Worm (Caenorhabditis elegans): ENCODE measurements around the gene F10D7.10.

F10D7.10 gene

DNA sequence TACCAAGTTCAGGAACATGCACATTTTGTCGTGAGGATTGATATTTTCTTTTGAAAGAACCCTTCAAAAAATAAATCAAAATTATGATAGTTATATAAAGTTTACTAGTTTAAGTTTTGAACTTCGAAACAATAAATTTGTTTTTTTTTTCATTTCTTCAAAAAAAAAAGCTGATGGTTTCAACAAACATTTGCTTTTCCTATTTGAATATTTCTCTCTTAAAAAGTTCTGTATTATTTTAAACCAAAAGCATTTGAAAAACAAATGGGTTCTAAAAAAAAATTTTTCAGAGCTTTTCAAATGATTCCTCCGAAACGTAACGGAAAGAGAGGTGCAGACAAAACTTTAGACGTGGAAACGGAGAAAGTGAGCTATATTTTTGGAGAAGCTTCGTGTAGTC, 39.1 kb downstream of the F10D7.10 start, which contains the start of gene C53C11.1:
Gene C53C11.1, plus strand, starts transcription at position 301 of the 400 bp plus-strand sequence.
- no peak for TF ChIP-seq nhr-20 (tag; optimal IDR thresholded peaks at IDR 0.05)
- no peak for TF ChIP-seq pag-3 (tag; optimal IDR thresholded peaks at IDR 0.05; ENCODE audit: borderline replicate concordance, insufficient read depth)
- TF ChIP-seq fkh-8 (tag; optimal IDR thresholded peaks at IDR 0.05): no peak
- TF ChIP-seq elt-2 (tag; optimal IDR thresholded peaks at IDR 0.05): no peak
- TF ChIP-seq elt-3 (tag; optimal IDR thresholded peaks at IDR 0.05): no peak
- no peak for TF ChIP-seq unc-30 (tag; optimal IDR thresholded peaks at IDR 0.05)
- TF ChIP-seq ceh-88 (GFP tag; IDR thresholded peaks at IDR 0.05): no peak
- TF ChIP-seq pqm-1 (tag; optimal IDR thresholded peaks at IDR 0.05): no peak
- TF ChIP-seq egl-13 (tag; optimal IDR thresholded peaks at IDR 0.05): no peak
- TF ChIP-seq unc-62 (GFP tag; optimal IDR thresholded peaks at IDR 0.05): no peak

- no peak for TF ChIP-seq lin-15B (tag; optimal IDR thresholded peaks at IDR 0.05)
- peak; percentile 27 for TF ChIP-seq fkh-10 (GFP tag; optimal IDR thresholded peaks at IDR 0.05)
- TF ChIP-seq fkh-8 (tag; optimal IDR thresholded peaks at IDR 0.05): peak; percentile 56
These were observed 40.6 kb downstream of the F10D7.10 start for ce11 chrX:17338944-17339343.

DNA sequence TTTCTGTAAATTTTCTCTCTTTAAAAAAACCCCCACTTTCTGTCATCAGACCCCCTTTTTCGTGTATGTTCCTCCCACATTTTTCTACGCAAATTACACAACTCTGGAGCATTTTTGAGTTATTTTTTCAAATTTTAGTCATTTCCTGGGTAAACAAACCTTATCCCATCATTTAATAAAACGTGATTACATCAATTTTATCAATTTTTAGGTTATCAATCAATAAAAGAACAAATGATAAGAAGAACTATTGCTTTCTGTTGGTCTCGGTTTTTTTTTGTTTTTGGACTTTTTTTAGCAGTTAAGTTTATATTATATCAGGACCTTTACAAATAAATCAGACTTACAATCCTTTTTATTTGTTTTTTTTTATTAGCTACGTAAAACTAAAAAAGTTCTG, 43.2 kb downstream of the F10D7.10 start, which contains the start of gene C53C11.2:
Gene C53C11.2, plus strand, starts transcription at position 284 of the 400 bp plus-strand sequence.
- TF ChIP-seq elt-2 (tag; optimal IDR thresholded peaks at IDR 0.05) (peak; percentile 26), fkh-10 (GFP tag; optimal IDR thresholded peaks at IDR 0.05) (no peak), tlp-1 (tag; optimal IDR thresholded peaks at IDR 0.05) (peak; percentile 36)

- TF ChIP-seq mab-9 (GFP tag; IDR thresholded peaks at IDR 0.05): no peak
- TF ChIP-seq ceh-63 (GFP tag; optimal IDR thresholded peaks at IDR 0.05): no peak
- TF ChIP-seq fkh-10 (GFP tag; optimal IDR thresholded peaks at IDR 0.05): no peak
- no peak for TF ChIP-seq isw-1 (GFP tag; IDR thresholded peaks at IDR 0.05)
- TF ChIP-seq snpc-4 (tag; optimal IDR thresholded peaks at IDR 0.05): no peak
- TF ChIP-seq swsn-7 (tag; optimal IDR thresholded peaks at IDR 0.05): no peak
- TF ChIP-seq pag-3 (tag; optimal IDR thresholded peaks at IDR 0.05; ENCODE audit: borderline replicate concordance, insufficient read depth): no peak
- TF ChIP-seq blmp-1 (tag; optimal IDR thresholded peaks at IDR 0.05): no peak
- TF ChIP-seq sup-37 (GFP tag; optimal IDR thresholded peaks at IDR 0.05): no peak
- no peak for TF ChIP-seq zip-4 (GFP tag; optimal IDR thresholded peaks at IDR 0.05)
- no peak for TF ChIP-seq xbp-1 (tag; optimal IDR thresholded peaks at IDR 0.05)
These were observed 45.8 kb downstream of the F10D7.10 start, which contains the start of gene C53C11.5 for ce11 chrX:17333752-17334151. Gene C53C11.5 (plus strand): TSS chrX:17334052.

ce11 chrX:17330574-17330973, 49.0 kb downstream of the F10D7.10 start:
- TF ChIP-seq unc-98 (GFP tag; IDR thresholded peaks at IDR 0.05) (no peak), nhr-84 (tag; optimal IDR thresholded peaks at IDR 0.05) (no peak), tbx-2 (tag; optimal IDR thresholded peaks at IDR 0.05) (no peak), unc-62 (GFP tag; optimal IDR thresholded peaks at IDR 0.05) (no peak), fkh-10 (GFP tag; optimal IDR thresholded peaks at IDR 0.05) (no peak), vab-15 (tag; optimal IDR thresholded peaks at IDR 0.05) (no peak), lin-39 (tag; optimal IDR thresholded peaks at IDR 0.05) (no peak), unc-86 (tag; optimal IDR thresholded peaks at IDR 0.05) (no peak), lsy-2 (tag; optimal IDR thresholded peaks at IDR 0.05) (no peak), lin-14 (GFP tag; optimal IDR thresholded peaks at IDR 0.05) (no peak)

DNA sequence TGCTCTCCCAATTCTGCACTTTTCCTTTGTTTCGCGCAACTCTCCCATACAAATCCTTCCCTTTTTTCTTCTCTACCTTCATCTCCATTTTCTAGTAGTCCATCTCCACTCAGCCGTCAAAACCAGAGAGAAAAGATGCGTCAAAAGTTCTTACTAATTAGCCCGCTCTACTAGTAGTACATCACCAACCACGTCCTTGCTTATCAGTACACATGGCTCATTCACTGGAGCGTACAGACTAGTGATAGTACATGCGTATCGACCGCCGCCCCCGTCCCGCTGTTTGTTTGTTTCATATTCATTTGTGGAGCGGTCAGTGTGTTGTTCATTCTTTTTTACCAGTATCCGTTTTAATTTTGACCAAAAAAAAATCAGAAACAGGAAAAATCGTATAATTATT, 50.5 kb downstream of the F10D7.10 start:
- TF ChIP-seq C16A3.4 (tag; optimal IDR thresholded peaks at IDR 0.05) (no peak), nhr-77 (tag; optimal IDR thresholded peaks at IDR 0.05) (no peak), pqm-1 (tag; optimal IDR thresholded peaks at IDR 0.05) (no peak), alr-1 (tag; optimal IDR thresholded peaks at IDR 0.05; ENCODE audit: borderline replicate concordance) (no peak), C04F5.9 (tag; optimal IDR thresholded peaks at IDR 0.05) (no peak), aly-2 (tag; optimal IDR thresholded peaks at IDR 0.05) (no peak)

Data from whole organism, L1 larva.